Worm (Caenorhabditis elegans): Measurements from ENCODE around the gene osg-1.

- TF ChIP-seq him-1 (tag; optimal IDR thresholded peaks at IDR 0.05): no peak
- TF ChIP-seq dao-5 (tag; optimal IDR thresholded peaks at IDR 0.05): no peak
Observed at ce11 chrIII:5501358-5502287, 14.3 kb downstream of the osg-1 start, which contains the start of gene R02F2.1.

All from whole organism, L4/young adult.